Worm (Caenorhabditis elegans): ENCODE data around the gene Y105C5B.8.

DNA sequence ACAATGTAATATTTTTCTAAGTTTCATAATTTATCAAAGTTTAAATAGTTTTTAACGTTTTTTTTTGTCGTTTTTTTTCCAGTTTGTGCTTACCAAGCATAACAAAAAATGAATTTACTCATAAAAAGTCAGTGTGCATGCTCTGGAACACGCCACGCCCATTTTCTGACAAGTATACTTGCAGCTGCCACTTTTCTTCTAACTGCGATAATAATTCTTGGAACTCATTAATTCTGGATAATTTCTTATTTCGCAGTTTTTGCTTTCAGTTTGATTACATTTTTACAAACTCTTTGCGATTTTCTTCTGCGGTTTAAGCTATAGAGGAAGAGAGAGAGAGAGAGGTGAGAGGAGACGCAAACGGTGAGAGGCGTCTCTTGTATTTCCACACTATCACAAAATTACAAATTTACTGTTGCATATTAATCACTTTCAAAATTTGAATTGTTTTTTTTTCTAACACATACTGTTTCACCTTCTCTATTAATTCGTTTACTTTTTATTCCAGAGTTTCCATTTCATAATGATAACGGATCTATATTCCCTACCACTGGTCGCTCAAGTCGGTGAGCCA is 20.5 kb downstream of the Y105C5B.8 start, which contains the start of gene srv-15:
- TF ChIP-seq unc-130 (tag; optimal IDR thresholded peaks at IDR 0.05) (no peak), fkh-10 (GFP tag; optimal IDR thresholded peaks at IDR 0.05) (no peak), lir-3 (tag; optimal IDR thresholded peaks at IDR 0.05; ENCODE audit: poor library complexity) (no peak), ceh-63 (GFP tag; optimal IDR thresholded peaks at IDR 0.05) (no peak), pqm-1 (tag; optimal IDR thresholded peaks at IDR 0.05) (no peak), sptf-1 (tag; optimal IDR thresholded peaks at IDR 0.05) (no peak), snpc-4 (tag; optimal IDR thresholded peaks at IDR 0.05) (no peak), nhr-19 (GFP tag; conservative IDR thresholded peaks at IDR 0.05) (no peak), ceh-82 (tag; optimal IDR thresholded peaks at IDR 0.05) (no peak), unc-86 (tag; optimal IDR thresholded peaks at IDR 0.05) (no peak), egl-27 (tag; optimal IDR thresholded peaks at IDR 0.05) (no peak), ces-1 (GFP tag; optimal IDR thresholded peaks at IDR 0.05) (no peak)

Measured in whole organism, L1 larva.